Fruit fly (Drosophila melanogaster) whole organism, embryonic: ENCODE data around the gene CG10845.

Source experiments
- CG10147 ChIP-seq: fragments of 200-800 bp; sonication (Bioruptor generic); optimal IDR thresholded peaks from 2 replicates; lab custom pipeline; 2019; ENCODE audit warnings: missing biosample characterization, mild to moderate bottlenecking, missing genetic modification characterization, moderate library complexity
- CG1024 ChIP-seq: fragments of 200-800 bp; sonication (Bioruptor generic); IDR thresholded peaks from 2 replicates; pipeline ENCODE4 v1.3.6; 2022; ENCODE audit warnings: missing biosample characterization, missing genetic modification characterization
- CG10274 ChIP-seq: fragments of 200-800 bp; sonication (Bioruptor generic); optimal IDR thresholded peaks from 3 replicates; lab custom pipeline; 2017; ENCODE audit warnings: missing biosample characterization, mild to moderate bottlenecking, missing genetic modification characterization
- CG11247 ChIP-seq: fragments of 200-800 bp; sonication (Bioruptor generic); IDR thresholded peaks from 2 replicates; pipeline ENCODE4 v1.3.6; 2022; ENCODE audit warnings: missing biosample characterization, missing genetic modification characterization
- CG12236 ChIP-seq: fragments of 200-800 bp; sonication (Bioruptor generic); optimal IDR thresholded peaks from 2 replicates; lab custom pipeline; 2016; ENCODE audit warnings: missing biosample characterization, missing genetic modification characterization
- CG12391 ChIP-seq: fragments of 200-800 bp; sonication (Bioruptor generic); optimal IDR thresholded peaks from 3 replicates; lab custom pipeline; 2018; ENCODE audit warnings: missing biosample characterization, mild to moderate bottlenecking, missing genetic modification characterization, moderate library complexity
- CG15514 ChIP-seq: fragments of 200-800 bp; sonication (Bioruptor generic); optimal IDR thresholded peaks from 3 replicates; lab custom pipeline; 2017; ENCODE audit warnings: missing biosample characterization, missing genetic modification characterization, mild to moderate bottlenecking, moderate library complexity, missing genetic modification reagents
- CG16779 ChIP-seq: fragments of 200-800 bp; sonication (Bioruptor generic); IDR thresholded peaks from 2 replicates; pipeline ENCODE4 v1.3.6; 2022; ENCODE audit warnings: missing biosample characterization, missing genetic modification characterization
- CG17361 ChIP-seq: fragments of 200-800 bp; sonication (Bioruptor generic); IDR thresholded peaks from 3 replicates; pipeline ENCODE4 v1.3.6; 2022; ENCODE audit warnings: missing biosample characterization, missing genetic modification characterization
- CG17568 ChIP-seq: fragments of 200-800 bp; sonication (Bioruptor generic); optimal IDR thresholded peaks from 2 replicates; lab custom pipeline; 2018; ENCODE audit warnings: missing biosample characterization, mild to moderate bottlenecking, missing genetic modification characterization, moderate library complexity
- CG17829 ChIP-seq: fragments of 200-800 bp; optimal IDR thresholded peaks from 2 replicates; lab custom pipeline; 2019; ENCODE audit warnings: missing biosample characterization, mild to moderate bottlenecking, missing genetic modification characterization, moderate library complexity
- CG17912 ChIP-seq: fragments of 200-800 bp; sonication (Bioruptor generic); optimal IDR thresholded peaks from 2 replicates; lab custom pipeline; 2018; ENCODE audit warnings: missing biosample characterization, mild to moderate bottlenecking, missing genetic modification characterization
- CG18619 ChIP-seq: fragments of 200-800 bp; sonication (Bioruptor generic); optimal IDR thresholded peaks from 3 replicates; lab custom pipeline; 2017; ENCODE audit warnings: missing biosample characterization, mild to moderate bottlenecking, missing genetic modification characterization
- CG30020 ChIP-seq: fragments of 200-800 bp; optimal IDR thresholded peaks from 2 replicates; lab custom pipeline; 2019; ENCODE audit warnings: missing biosample characterization, mild to moderate bottlenecking, missing genetic modification characterization, moderate library complexity
- CG33213 ChIP-seq: fragments of 200-800 bp; sonication (Bioruptor generic); optimal IDR thresholded peaks from 3 replicates; lab custom pipeline; 2016; ENCODE audit warnings: missing biosample characterization, missing genetic modification characterization
- CG4820 ChIP-seq: fragments of 200-800 bp; sonication (Bioruptor generic); optimal IDR thresholded peaks from 3 replicates; lab custom pipeline; 2016; ENCODE audit warnings: missing biosample characterization, missing genetic modification characterization
- CG4854 ChIP-seq: fragments of 200-800 bp; sonication (Bioruptor generic); optimal IDR thresholded peaks from 2 replicates; lab custom pipeline; 2016; ENCODE audit warnings: missing biosample characterization, missing genetic modification characterization, inconsistent platforms
- CG6175 ChIP-seq: fragments of 200-800 bp; sonication (Bioruptor generic); IDR thresholded peaks from 3 replicates; pipeline ENCODE4 v1.3.6; 2022; ENCODE audit warnings: missing biosample characterization, missing genetic modification characterization
- CG6654 ChIP-seq: fragments of 200-800 bp; sonication (Bioruptor generic); optimal IDR thresholded peaks from 2 replicates; lab custom pipeline; 2017; ENCODE audit warnings: missing biosample characterization, mild to moderate bottlenecking, missing genetic modification characterization
- CG7786 ChIP-seq: fragments of 200-800 bp; sonication (Bioruptor generic); optimal IDR thresholded peaks from 2 replicates; lab custom pipeline; 2016; ENCODE audit warnings: missing biosample characterization, missing genetic modification characterization
- CG9727 ChIP-seq: fragments of 200-800 bp; sonication (Bioruptor generic); optimal IDR thresholded peaks from 3 replicates; lab custom pipeline; 2017; ENCODE audit warnings: missing biosample characterization, mild to moderate bottlenecking, missing genetic modification characterization
- CTCF ChIP-seq: fragments of 200-800 bp; sonication (Bioruptor generic); optimal IDR thresholded peaks from 2 replicates; lab custom pipeline; 2017; ENCODE audit warnings: missing biosample characterization, mild to moderate bottlenecking, missing genetic modification characterization, moderate library complexity
- Dfd ChIP-seq, 2 experiments: fragments of >200 bp; optimal IDR thresholded peaks; 2 replicates each; lab custom pipeline; 2017; ENCODE audit warnings: missing biosample characterization in 2 of 2, missing genetic modification characterization in 2 of 2
- HLH3B ChIP-seq: fragments of 200-800 bp; sonication (Bioruptor generic); IDR thresholded peaks from 2 replicates; pipeline ENCODE4 v1.3.6; 2022; ENCODE audit warnings: missing biosample characterization, missing genetic modification characterization
- HmgZ ChIP-seq: fragments of 200-800 bp; sonication (Bioruptor generic); optimal IDR thresholded peaks from 2 replicates; lab custom pipeline; 2018; ENCODE audit warnings: missing biosample characterization, mild to moderate bottlenecking, missing genetic modification characterization
- Hmx ChIP-seq: fragments of 200-800 bp; sonication (Bioruptor generic); optimal IDR thresholded peaks from 2 replicates; lab custom pipeline; 2016; ENCODE audit warnings: missing biosample characterization, missing genetic modification characterization
- Hr39 ChIP-seq: fragments of >200 bp; optimal IDR thresholded peaks from 2 replicates; lab custom pipeline; 2017
- Lim3 ChIP-seq: fragments of 200-800 bp; sonication (Bioruptor generic); IDR thresholded peaks from 2 replicates; pipeline ENCODE4 v1.3.6; 2022; ENCODE audit warnings: missing biosample characterization, missing genetic modification characterization
- NFAT ChIP-seq: fragments of 200-800 bp; sonication (Bioruptor generic); IDR thresholded peaks from 2 replicates; pipeline ENCODE4 v1.3.6; 2022; ENCODE audit warnings: missing biosample characterization, missing genetic modification characterization
- Neu2 ChIP-seq: fragments of 200-800 bp; sonication (Bioruptor generic); optimal IDR thresholded peaks from 3 replicates; lab custom pipeline; 2016; ENCODE audit warnings: missing biosample characterization, missing genetic modification characterization, borderline replicate concordance
- Pdp1 ChIP-seq, 2 experiments: fragments of 200-800 bp; sonication (Bioruptor generic); optimal IDR thresholded peaks; 3 replicates each; lab custom pipeline; 2016; ENCODE audit warnings: missing biosample characterization in 2 of 2, missing genetic modification characterization in 2 of 2, mild to moderate bottlenecking in 1 of 2, moderate library complexity in 1 of 2
- Ravus ChIP-seq: fragments of 200-800 bp; sonication (Bioruptor generic); IDR thresholded peaks from 2 replicates; pipeline ENCODE4 v1.3.6; 2022; ENCODE audit warnings: missing biosample characterization, missing genetic modification characterization
- Sry-δ ChIP-seq: fragments of 200-800 bp; sonication (Bioruptor generic); optimal IDR thresholded peaks from 2 replicates; lab custom pipeline; 2016; ENCODE audit warnings: missing biosample characterization, missing genetic modification characterization
- Usf ChIP-seq: fragments of 200-800 bp; sonication (Bioruptor generic); optimal IDR thresholded peaks from 2 replicates; lab custom pipeline; 2017; ENCODE audit warnings: missing genotype, missing biosample characterization, missing genetic modification characterization
- Xrp1 ChIP-seq: fragments of 200-800 bp; sonication (Bioruptor generic); IDR thresholded peaks from 2 replicates; pipeline ENCODE4 v1.3.6; 2022; ENCODE audit warnings: missing biosample characterization, missing genetic modification characterization
- dati ChIP-seq: fragments of 200-800 bp; sonication (Bioruptor generic); IDR thresholded peaks from 2 replicates; pipeline ENCODE4 v1.3.6; 2022; ENCODE audit warnings: missing biosample characterization, missing genetic modification characterization
- dimm ChIP-seq: fragments of 200-800 bp; sonication (Bioruptor generic); IDR thresholded peaks from 2 replicates; pipeline ENCODE4 v1.3.6; 2022; ENCODE audit warnings: missing biosample characterization, missing genetic modification characterization
- eyg ChIP-seq: fragments of 200-800 bp; sonication (Bioruptor generic); optimal IDR thresholded peaks from 3 replicates; lab custom pipeline; 2016; ENCODE audit warnings: missing biosample characterization, missing genetic modification characterization
- grau ChIP-seq: fragments of 200-800 bp; optimal IDR thresholded peaks from 3 replicates; lab custom pipeline; 2019; ENCODE audit warnings: missing biosample characterization, mild to moderate bottlenecking, missing genetic modification characterization, moderate library complexity
- inv ChIP-seq: fragments of 200-800 bp; sonication (Bioruptor generic); IDR thresholded peaks from 2 replicates; pipeline ENCODE4 v1.3.6; 2022; ENCODE audit warnings: missing biosample characterization, missing genetic modification characterization; ENCODE audit not compliant: partially characterized antibody
- mirr ChIP-seq: fragments of 200-800 bp; sonication (Bioruptor generic); optimal IDR thresholded peaks from 3 replicates; lab custom pipeline; 2018; ENCODE audit warnings: missing biosample characterization, mild to moderate bottlenecking, missing genetic modification characterization
- nom ChIP-seq: fragments of 200-800 bp; sonication (Bioruptor generic); optimal IDR thresholded peaks from 2 replicates; lab custom pipeline; 2017; ENCODE audit warnings: missing biosample characterization, missing genetic modification characterization, mild to moderate bottlenecking, moderate library complexity, missing genetic modification reagents
- p53 ChIP-seq: fragments of 200-800 bp; sonication (Bioruptor generic); optimal IDR thresholded peaks from 2 replicates; lab custom pipeline; 2016; ENCODE audit warnings: missing biosample characterization, missing genetic modification characterization
- salm ChIP-seq: fragments of 200-800 bp; sonication (Bioruptor generic); optimal IDR thresholded peaks from 2 replicates; lab custom pipeline; 2018; ENCODE audit warnings: missing biosample characterization, mild to moderate bottlenecking, missing genetic modification characterization
- sc ChIP-seq, 3 experiments: fragments of >200 bp in 2 of 3; fragments of 200-800 bp in 1 of 3; sonication (Bioruptor generic) in 1 of 3; optimal IDR thresholded peaks; 2 replicates in 2 of 3; 3 replicates in 1 of 3; lab custom pipeline; 2017; ENCODE audit warnings: mild to moderate bottlenecking in 1 of 3, missing biosample characterization in 1 of 3, missing genetic modification characterization in 1 of 3, missing genetic modification reagents in 1 of 3
- scrt ChIP-seq: fragments of 200-800 bp; sonication (Bioruptor generic); optimal IDR thresholded peaks from 2 replicates; lab custom pipeline; 2018; ENCODE audit warnings: missing biosample characterization, mild to moderate bottlenecking, missing genetic modification characterization, moderate library complexity
- sens-2 ChIP-seq: fragments of 200-800 bp; sonication (Bioruptor generic); IDR thresholded peaks from 2 replicates; pipeline ENCODE4 v1.3.6; 2022; ENCODE audit warnings: missing biosample characterization, missing genetic modification characterization
- sna ChIP-seq: fragments of 200-800 bp; sonication (Bioruptor generic); IDR thresholded peaks from 2 replicates; pipeline ENCODE4 v1.3.6; 2022; ENCODE audit warnings: missing biosample characterization, missing genetic modification characterization; ENCODE audit not compliant: partially characterized antibody
- tgo ChIP-seq: fragments of 200-800 bp; sonication (Bioruptor generic); IDR thresholded peaks from 3 replicates; pipeline ENCODE4 v1.3.6; 2022; ENCODE audit warnings: missing biosample characterization, missing genetic modification characterization
- tx ChIP-seq: fragments of 200-800 bp; sonication (Bioruptor generic); optimal IDR thresholded peaks from 2 replicates; lab custom pipeline; 2016; ENCODE audit warnings: missing biosample characterization, missing genetic modification characterization
- z ChIP-seq: fragments of 200-800 bp; sonication (Bioruptor generic); IDR thresholded peaks from 3 replicates; pipeline ENCODE4 v1.3.6; 2022; ENCODE audit warnings: missing biosample characterization, missing genetic modification characterization

The CG10845 gene

DNA sequence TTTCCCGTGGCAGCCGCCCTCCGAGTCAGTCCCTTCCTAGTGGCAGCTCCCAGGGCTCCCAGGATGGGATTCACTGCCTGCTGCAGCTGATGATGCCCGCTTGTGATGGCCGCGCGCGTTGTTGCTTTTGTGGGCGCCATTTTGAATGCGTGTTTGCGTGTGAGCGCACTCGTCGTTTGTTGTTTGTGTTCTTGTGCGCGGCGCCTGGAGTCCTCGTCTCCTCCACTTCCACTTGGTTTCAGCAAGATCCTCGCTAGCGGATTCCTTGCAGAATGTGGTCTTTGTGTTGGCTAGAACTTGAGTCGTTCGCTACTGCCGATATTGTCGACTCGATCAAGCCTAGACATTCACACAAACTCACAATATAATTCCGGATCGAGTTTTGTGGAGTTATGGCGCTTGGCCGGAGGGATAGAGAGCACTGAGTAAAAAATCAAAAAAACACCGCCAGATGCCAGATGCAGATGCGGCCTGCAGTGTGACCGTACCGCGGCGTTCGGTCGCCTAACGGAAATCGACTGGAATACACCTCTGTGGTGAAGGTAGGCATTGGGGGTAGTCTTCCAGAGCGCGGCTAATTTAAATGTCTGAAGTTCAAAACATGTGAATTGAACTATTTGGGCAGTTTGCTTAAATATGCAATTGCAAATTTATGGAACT, 30.4 kb upstream of the CG10845 start, which contains the start of gene CycB3 (continued):
- TF ChIP-seq sna (GFP tag; lab: Robert Waterston, UW): no peak
- no peak for TF ChIP-seq dati (GFP tag; lab: Robert Waterston, UW)
- TF ChIP-seq CG6654 (GFP tag; lab: Kevin White, UChicago): no peak
- TF ChIP-seq CG1024 (GFP tag; lab: Robert Waterston, UW): no peak
- TF ChIP-seq CG4820: no peak
- no peak for TF ChIP-seq CG10147 (GFP tag; lab: Kevin White, UChicago)
- peak; percentile 81 for TF ChIP-seq CG15514 (GFP tag; lab: Kevin White, UChicago)
- TF ChIP-seq CG7786 (GFP tag; lab: Kevin White, UChicago): no peak
- peak; percentile 58 for TF ChIP-seq Sry-δ (GFP tag; lab: Kevin White, UChicago)
- TF ChIP-seq CG6175 (GFP tag; lab: Robert Waterston, UW): no peak
- TF ChIP-seq tx (GFP tag; lab: Kevin White, UChicago): no peak
- TF ChIP-seq Ravus (GFP tag; lab: Robert Waterston, UW): no peak
- peak; percentile 58 for TF ChIP-seq CTCF (GFP tag; lab: Kevin White, UChicago)
- no peak for TF ChIP-seq CG17361 (GFP tag; lab: Robert Waterston, UW)
- TF ChIP-seq eyg (GFP tag; lab: Kevin White, UChicago): no peak
- peak; percentile 23 for TF ChIP-seq CG9727 (GFP tag; lab: Kevin White, UChicago)
- TF ChIP-seq NFAT: no peak
- no peak for TF ChIP-seq CG12236
- no peak for TF ChIP-seq CG10274 (GFP tag; lab: Kevin White, UChicago)
- TF ChIP-seq mirr (GFP tag; lab: Kevin White, UChicago): peak; percentile 22
- TF ChIP-seq CG11247 (GFP tag; lab: Robert Waterston, UW): no peak
- peak; percentile 31 for TF ChIP-seq CG12391 (tag; lab: Kevin White, UChicago)
- no peak for TF ChIP-seq HLH3B (GFP tag; lab: Robert Waterston, UW)
- TF ChIP-seq CG17568: no peak
- TF ChIP-seq Neu2: no peak
- TF ChIP-seq Usf: no peak
- no peak for TF ChIP-seq p53
- TF ChIP-seq Hmx (GFP tag; lab: Kevin White, UChicago): no peak
- peak; percentile 26 for TF ChIP-seq CG18619 (GFP tag; lab: Kevin White, UChicago)
- no peak for TF ChIP-seq Dfd (GFP tag; optimal IDR thresholded peaks at IDR 0.05; lab: Kevin White, UChicago)
- TF ChIP-seq salm: no peak
- TF ChIP-seq CG17912 (GFP tag; lab: Kevin White, UChicago): peak; percentile 69
- TF ChIP-seq nom (GFP tag; lab: Kevin White, UChicago): peak; percentile 16
- TF ChIP-seq Hr39: no peak
- TF ChIP-seq z (GFP tag; lab: Robert Waterston, UW): no peak
- TF ChIP-seq sens-2 (GFP tag; lab: Robert Waterston, UW): no peak
- no peak for TF ChIP-seq scrt (GFP tag; lab: Kevin White, UChicago)
- TF ChIP-seq sc (optimal IDR thresholded peaks at IDR 0.05; lab: Kevin White, UChicago): no peak
- no peak for TF ChIP-seq sc (GFP tag; optimal IDR thresholded peaks at IDR 0.05; lab: Kevin White, UChicago)
- no peak for TF ChIP-seq CG16779 (GFP tag; lab: Robert Waterston, UW)
- TF ChIP-seq grau (tag; lab: Kevin White, UChicago): peak; percentile 16
- TF ChIP-seq Xrp1 (GFP tag; lab: Robert Waterston, UW): no peak
- TF ChIP-seq inv (GFP tag; lab: Robert Waterston, UW): no peak
- TF ChIP-seq Pdp1 (GFP tag; optimal IDR thresholded peaks at IDR 0.05; lab: Kevin White, UChicago): no peak
- no peak for TF ChIP-seq tgo (GFP tag; lab: Robert Waterston, UW)
- TF ChIP-seq CG17829 (tag; lab: Kevin White, UChicago): peak; percentile 54
- no peak for TF ChIP-seq dimm (GFP tag; lab: Robert Waterston, UW)
- peak; percentile 7 for TF ChIP-seq CG4854 (GFP tag; lab: Kevin White, UChicago)
- no peak for TF ChIP-seq Lim3 (GFP tag; lab: Robert Waterston, UW)
- TF ChIP-seq CG30020 (tag; lab: Kevin White, UChicago): peak; percentile 8
- peak; percentile 63 for TF ChIP-seq CG33213
- TF ChIP-seq HmgZ: peak; percentile 71
